Fruit fly (Drosophila melanogaster) S2 (cell line): Measurements from ENCODE around the gene Tre1.

ENCODE experiments used
- CG8478 ChIP-seq: fragments of >200 bp; optimal IDR thresholded peaks from 2 replicates; lab custom pipeline; 2018
- CTCF ChIP-seq, 2 experiments: fragments of >200 bp; optimal IDR thresholded peaks; 2 replicates each; lab custom pipeline; 2018

DNA sequence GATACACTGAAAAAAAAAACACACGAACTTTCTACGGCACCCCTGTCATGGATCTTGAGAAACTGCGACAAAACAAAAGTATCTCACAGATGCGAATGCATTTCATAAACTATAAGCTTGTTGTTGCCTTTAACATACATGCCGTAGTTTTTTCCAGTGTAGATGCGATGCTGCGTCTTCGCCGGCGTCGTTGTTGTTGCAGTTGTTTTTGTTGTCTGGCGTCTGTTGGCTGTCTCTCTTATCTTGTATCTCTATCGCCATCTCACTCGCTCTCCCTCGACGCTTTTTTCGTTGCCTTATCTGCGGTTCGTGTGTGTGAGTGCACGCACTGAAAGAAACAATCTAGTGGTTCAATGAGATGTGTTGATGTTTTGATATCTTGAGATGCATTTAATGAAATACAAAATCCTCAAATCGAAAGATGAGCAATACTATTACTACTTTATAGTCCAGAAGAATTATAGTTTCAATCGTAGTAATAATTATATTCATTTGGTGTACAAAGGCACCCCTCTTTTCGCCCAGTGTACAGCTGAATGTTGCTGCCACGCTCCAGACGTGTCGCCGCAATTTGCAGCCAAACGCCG lies 16.8 kb upstream of the Tre1 start:
- TF ChIP-seq CG8478 (lab: Kevin White, UChicago), result no peak
- no peak for TF ChIP-seq CTCF (optimal IDR thresholded peaks at IDR 0.05; lab: Kevin White, UChicago)
